Worm (Caenorhabditis elegans) whole organism, L4 larva: ENCODE measurements around the gene C05D9.9.

ENCODE experiments used
- ama-1 ChIP-seq: fragments of 150-350 bp; optimal IDR thresholded peaks from 2 replicates; lab custom pipeline; 2014; ENCODE audit warnings: inconsistent platforms, mixed read lengths
- jun-1 ChIP-seq: fragments of 150-350 bp; optimal IDR thresholded peaks from 2 replicates; lab custom pipeline; 2014; ENCODE audit warnings: missing biosample characterization, missing genetic modification reagents, missing genetic modification characterization
- lsy-2 ChIP-seq, 2 experiments: fragments of 150-350 bp in 1 of 2; sonication (generic microtip) in 1 of 2; optimal IDR thresholded peaks; 2 replicates each; lab custom pipeline; 2014 to 2017; ENCODE audit warnings: missing biosample characterization in 2 of 2, missing genetic modification characterization in 2 of 2
- mep-1 ChIP-seq: fragments of 150-350 bp; sonication (generic microtip); optimal IDR thresholded peaks from 3 replicates; lab custom pipeline; 2014; ENCODE audit warnings: missing biosample characterization, missing genetic modification characterization

DNA sequence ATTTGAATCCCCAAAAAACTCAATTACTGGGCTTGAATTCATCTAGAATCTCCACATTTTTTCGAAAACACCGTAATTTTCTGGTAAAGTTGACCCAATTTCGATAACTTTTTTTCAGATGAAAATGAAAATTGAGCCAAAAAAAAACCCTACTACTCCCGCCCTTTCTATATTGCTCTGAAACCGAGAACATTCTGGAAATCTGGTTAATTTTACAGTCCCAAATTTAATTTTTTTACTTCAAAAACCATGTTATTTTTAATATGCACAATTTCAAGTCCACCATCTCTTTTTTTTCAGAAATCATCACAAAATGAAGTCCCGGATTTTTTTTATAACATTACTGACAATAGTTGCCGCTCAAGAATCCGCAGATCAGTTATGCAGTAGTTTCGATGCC, 12.4 kb downstream of the C05D9.9 start, which contains the start of gene C05D9.3:
- no peak for TF ChIP-seq ama-1 (lab: Kevin White, UChicago)
- no peak for TF ChIP-seq jun-1 (tag; lab: Kevin White, UChicago)
- TF ChIP-seq mep-1 = no peak
- TF ChIP-seq lsy-2 (tag; optimal IDR thresholded peaks at IDR 0.05; lab: Kevin White, UChicago) = no peak
